Fruit fly (Drosophila melanogaster): Measurements from ENCODE around the gene CG12880.

CG12880 gene

DNA sequence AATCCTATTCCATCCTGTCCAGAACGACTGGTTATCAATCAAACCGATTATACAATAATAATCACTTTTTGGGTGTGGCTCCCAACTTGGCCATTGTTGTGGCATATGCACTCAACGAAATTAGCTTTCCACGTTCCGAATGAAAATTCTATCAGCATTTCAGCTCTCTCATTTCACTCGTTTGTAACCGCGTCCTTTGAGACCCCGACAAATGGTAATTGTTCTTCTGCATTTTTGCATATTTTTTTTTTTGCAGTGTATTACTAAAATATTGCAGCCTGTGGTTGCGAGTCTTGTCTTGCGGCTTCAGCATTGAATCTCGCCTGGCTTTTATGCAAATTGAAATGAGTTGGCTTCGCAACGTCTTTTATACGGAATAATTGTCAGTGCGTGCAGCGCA lies 52.5 kb downstream of the CG12880 start:
- TF ChIP-seq CG15336 (GFP tag; IDR thresholded peaks at IDR 0.05): 0 out of 2 replicates have a peak, but pooled peaks have one; percentile 22
- no peak for TF ChIP-seq vri (GFP tag; optimal IDR thresholded peaks at IDR 0.05)
- no peak for TF ChIP-seq CG6808 (GFP tag; optimal IDR thresholded peaks at IDR 0.05)
- peak; percentile 76 for TF ChIP-seq eg (GFP tag; IDR thresholded peaks at IDR 0.05)
- peak; percentile 31; the same call in 1 of the 2 replicates for TF ChIP-seq Gug (GFP tag; IDR thresholded peaks at IDR 0.05)
- TF ChIP-seq CG3919 (GFP tag; optimal IDR thresholded peaks at IDR 0.05): no peak
- peak; percentile 64 for TF ChIP-seq svp (GFP tag)
- TF ChIP-seq CG4318 (GFP tag; optimal IDR thresholded peaks at IDR 0.05): no peak
- TF ChIP-seq acj6 (GFP tag; optimal IDR thresholded peaks at IDR 0.05): no peak
- TF ChIP-seq Sox102F (GFP tag; optimal IDR thresholded peaks at IDR 0.05): no peak
- TF ChIP-seq CG9139 (GFP tag; optimal IDR thresholded peaks at IDR 0.05): no peak
- no peak for TF ChIP-seq pdm3 (GFP tag; optimal IDR thresholded peaks at IDR 0.05)
- peak; percentile 12 for TF ChIP-seq Hr4 (GFP tag; optimal IDR thresholded peaks at IDR 0.05)
- 0 out of 3 replicates have a peak, but pooled peaks have one; percentile 28 for TF ChIP-seq CG6163 (GFP tag; IDR thresholded peaks at IDR 0.05)
- TF ChIP-seq CG32006 (GFP tag; optimal IDR thresholded peaks at IDR 0.05): peak; percentile 25
- TF ChIP-seq CG10631 (GFP tag; optimal IDR thresholded peaks at IDR 0.05): no peak
- TF ChIP-seq CG11762 (GFP tag; optimal IDR thresholded peaks at IDR 0.05; ENCODE audit: insufficient read depth): no peak
- TF ChIP-seq CG11294 (GFP tag; IDR thresholded peaks at IDR 0.05): no peak
- TF ChIP-seq esn (GFP tag; optimal IDR thresholded peaks at IDR 0.05): no peak
- TF ChIP-seq spab (GFP tag; optimal IDR thresholded peaks at IDR 0.05): no peak

dm6 chr3R:27739999-27740398 lies 54.2 kb downstream of the CG12880 start:
- TF ChIP-seq fkh (GFP tag; optimal IDR thresholded peaks at IDR 0.05): no peak
- TF ChIP-seq Hr38 (GFP tag; optimal IDR thresholded peaks at IDR 0.05): no peak
- TF ChIP-seq CG6808 (GFP tag; optimal IDR thresholded peaks at IDR 0.05): no peak
- TF ChIP-seq Sox102F (GFP tag; optimal IDR thresholded peaks at IDR 0.05): no peak
- peak; percentile 81 for TF ChIP-seq svp (GFP tag)

dm6 chr3R:27740692-27741091 lies 54.9 kb downstream of the CG12880 start:
- TF ChIP-seq dsx (GFP tag; optimal IDR thresholded peaks at IDR 0.05; ENCODE audit: poor library complexity, severe bottlenecking): no peak
- TF ChIP-seq topi (GFP tag; optimal IDR thresholded peaks at IDR 0.05): no peak
- no peak for TF ChIP-seq Sox14 (GFP tag; optimal IDR thresholded peaks at IDR 0.05)
- no peak for TF ChIP-seq Met (GFP tag; optimal IDR thresholded peaks at IDR 0.05)
- TF ChIP-seq dac (GFP tag; optimal IDR thresholded peaks at IDR 0.05): no peak
- TF ChIP-seq CG16779 (tag; optimal IDR thresholded peaks at IDR 0.05): no peak
- no peak for TF ChIP-seq Smox (GFP tag; optimal IDR thresholded peaks at IDR 0.05)
- no peak for TF ChIP-seq OdsH (GFP tag; optimal IDR thresholded peaks at IDR 0.05)
- TF ChIP-seq CG9139 (GFP tag; optimal IDR thresholded peaks at IDR 0.05): no peak
